Fruit fly (Drosophila melanogaster) whole organism, pupa: ENCODE data around the gene NTPase.

Experiments
- CG10348 ChIP-seq: fragments of 200-800 bp; sonication (Bioruptor generic); IDR thresholded peaks from 2 replicates; pipeline ENCODE4 v1.3.6; 2022; ENCODE audit warnings: missing biosample characterization, missing genetic modification characterization
- CG12605 ChIP-seq: fragments of 200-800 bp; sonication (Bioruptor generic); IDR thresholded peaks from 2 replicates; pipeline ENCODE4 v1.3.6; 2022; ENCODE audit warnings: missing biosample characterization, missing genetic modification characterization
- CG13204 ChIP-seq: fragments of 200-800 bp; sonication (Bioruptor generic); optimal IDR thresholded peaks from 2 replicates; lab custom pipeline; 2018; ENCODE audit warnings: missing biosample characterization, mild to moderate bottlenecking, missing genetic modification characterization, moderate library complexity
- CG14655 ChIP-seq: fragments of 200-800 bp; sonication (Bioruptor generic); optimal IDR thresholded peaks from 3 replicates; lab custom pipeline; 2017; ENCODE audit warnings: mild to moderate bottlenecking, missing biosample characterization, missing genetic modification reagents, missing genetic modification characterization
- CG15710 ChIP-seq: fragments of 200-800 bp; sonication (Bioruptor generic); optimal IDR thresholded peaks from 2 replicates; lab custom pipeline; 2018; ENCODE audit warnings: missing biosample characterization, mild to moderate bottlenecking, missing genetic modification characterization, moderate library complexity
- CG17806 ChIP-seq: fragments of 200-800 bp; sonication (Bioruptor generic); optimal IDR thresholded peaks from 2 replicates; lab custom pipeline; 2018; ENCODE audit warnings: missing biosample characterization, mild to moderate bottlenecking, missing genetic modification characterization, moderate library complexity
- CG32121 ChIP-seq: fragments of 200-800 bp; sonication (Bioruptor generic); IDR thresholded peaks from 2 replicates; pipeline ENCODE4 v1.3.6; 2022; ENCODE audit warnings: missing biosample characterization, missing genetic modification characterization
- CG34367 ChIP-seq: fragments of 200-800 bp; sonication (Bioruptor generic); optimal IDR thresholded peaks from 2 replicates; lab custom pipeline; 2018; ENCODE audit warnings: missing biosample characterization, mild to moderate bottlenecking, missing genetic modification characterization
- CG4496 ChIP-seq: fragments of 200-800 bp; sonication (Bioruptor generic); IDR thresholded peaks from 3 replicates; pipeline ENCODE4 v1.3.6; 2022; ENCODE audit warnings: missing biosample characterization, missing genetic modification characterization
- CG8159 ChIP-seq: fragments of 200-800 bp; sonication (Bioruptor generic); optimal IDR thresholded peaks from 3 replicates; lab custom pipeline; 2018; ENCODE audit warnings: missing biosample characterization, mild to moderate bottlenecking, missing genetic modification characterization, moderate library complexity
- CG8301 ChIP-seq: fragments of 200-800 bp; sonication (Bioruptor generic); optimal IDR thresholded peaks from 2 replicates; lab custom pipeline; 2018; ENCODE audit warnings: missing biosample characterization, mild to moderate bottlenecking, missing genetic modification characterization
- CG9948 ChIP-seq: fragments of 200-800 bp; sonication (Bioruptor generic); optimal IDR thresholded peaks from 2 replicates; lab custom pipeline; 2018; ENCODE audit warnings: missing biosample characterization, mild to moderate bottlenecking, missing genetic modification characterization, moderate library complexity
- D1 ChIP-seq: fragments of 200-800 bp; sonication (Bioruptor generic); optimal IDR thresholded peaks from 2 replicates; lab custom pipeline; 2018; ENCODE audit warnings: missing biosample characterization, mild to moderate bottlenecking, missing genetic modification characterization, moderate library complexity
- EcR ChIP-seq: fragments of 200-800 bp; sonication (Bioruptor generic); optimal IDR thresholded peaks from 3 replicates; lab custom pipeline; 2019; ENCODE audit warnings: missing biosample characterization, missing genetic modification characterization, mild to moderate bottlenecking, moderate library complexity, missing genetic modification reagents
- Ets98B ChIP-seq: fragments of 200-800 bp; sonication (Bioruptor generic); IDR thresholded peaks from 2 replicates; pipeline ENCODE4 v1.3.6; 2022; ENCODE audit warnings: missing biosample characterization, missing genetic modification characterization
- Pif1A ChIP-seq: fragments of 200-800 bp; sonication (Bioruptor generic); optimal IDR thresholded peaks from 3 replicates; lab custom pipeline; 2016; ENCODE audit warnings: missing biosample characterization, missing genetic modification characterization
- Pif1B ChIP-seq: fragments of 200-800 bp; sonication (Bioruptor generic); optimal IDR thresholded peaks from 3 replicates; lab custom pipeline; 2016; ENCODE audit warnings: missing biosample characterization, missing genetic modification characterization
- Snoo ChIP-seq: fragments of 200-800 bp; sonication (Bioruptor generic); optimal IDR thresholded peaks from 3 replicates; lab custom pipeline; 2017; ENCODE audit warnings: missing biosample characterization, mild to moderate bottlenecking, missing genetic modification characterization, inconsistent platforms
- fd96Ca ChIP-seq: fragments of 200-800 bp; sonication (Bioruptor generic); IDR thresholded peaks from 3 replicates; pipeline ENCODE4 v1.3.6; 2022; ENCODE audit warnings: missing biosample characterization, missing genetic modification characterization
- gl ChIP-seq: fragments of 200-800 bp; sonication (Bioruptor generic); optimal IDR thresholded peaks from 2 replicates; lab custom pipeline; 2018; ENCODE audit warnings: missing biosample characterization, mild to moderate bottlenecking, missing genetic modification characterization
- rn ChIP-seq: fragments of 200-800 bp; sonication (Bioruptor generic); IDR thresholded peaks from 2 replicates; pipeline ENCODE4 v1.3.6; 2022; ENCODE audit warnings: missing biosample characterization, missing genetic modification characterization

NTPase gene

DNA sequence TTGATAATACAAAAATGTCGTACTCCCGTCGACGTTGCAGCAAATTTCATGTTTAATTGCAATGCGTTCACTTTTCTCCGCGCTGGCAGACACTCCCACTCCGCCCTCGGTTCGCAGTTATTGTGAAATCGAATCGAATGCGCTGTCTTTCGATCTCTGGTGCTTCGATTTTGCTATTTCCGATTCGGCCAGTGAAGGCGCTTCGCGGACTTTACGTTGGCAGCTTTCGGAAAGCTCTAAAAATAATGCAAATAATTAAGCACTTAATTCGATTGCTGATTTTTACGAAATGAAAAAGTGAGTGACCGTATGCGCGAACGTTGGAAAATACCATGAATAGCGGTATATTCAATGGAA, 11.5 kb downstream of the NTPase start, which contains the start of gene Ifrd1:
Gene Ifrd1 (minus strand): TSS at position 305 of the 357 bp plus-strand sequence.
- TF ChIP-seq CG8301 (tag; lab: Kevin White, UChicago) (no peak), fd96Ca (GFP tag; lab: Robert Waterston, UW) (no peak), rn (no peak), CG10348 (GFP tag; lab: Robert Waterston, UW) (no peak), CG15710 (no peak), CG17806 (tag; lab: Kevin White, UChicago) (no peak), CG8159 (tag; lab: Kevin White, UChicago) (no peak), CG14655 (GFP tag; lab: Kevin White, UChicago) (no peak), Ets98B (GFP tag; lab: Robert Waterston, UW) (no peak), EcR (no peak), CG32121 (GFP tag; lab: Robert Waterston, UW) (no peak), Snoo (tag; lab: Kevin White, UChicago) (no peak), CG34367 (tag; lab: Kevin White, UChicago) (no peak), D1 (tag; lab: Kevin White, UChicago) (no peak), CG13204 (GFP tag; lab: Kevin White, UChicago) (no peak), CG4496 (GFP tag; lab: Robert Waterston, UW) (no peak)

DNA sequence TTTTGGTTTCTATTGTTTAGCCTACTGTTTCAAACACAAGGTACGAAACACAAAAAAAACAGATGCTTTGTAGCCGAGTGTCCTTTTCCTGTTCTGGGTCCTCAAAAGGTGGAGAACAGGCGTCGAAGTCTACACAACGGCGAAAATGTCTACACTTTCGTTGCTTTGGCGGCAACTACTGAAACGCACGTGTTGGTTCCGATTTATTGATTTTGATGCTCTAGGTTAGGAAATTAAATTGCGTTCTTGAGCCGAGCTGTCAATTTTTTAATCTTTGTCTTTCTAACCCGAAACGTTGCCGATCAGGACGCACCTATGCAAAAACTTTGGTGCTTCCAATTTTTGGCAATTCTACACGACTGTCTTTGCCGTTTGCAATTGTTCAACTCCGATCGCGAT, 11.9 kb downstream of the NTPase start:
- TF ChIP-seq CG13204 (GFP tag; lab: Kevin White, UChicago) (no peak), D1 (tag; lab: Kevin White, UChicago) (no peak), CG4496 (GFP tag; lab: Robert Waterston, UW) (no peak), gl (tag; lab: Kevin White, UChicago) (no peak), Pif1B (GFP tag; lab: Kevin White, UChicago) (no peak)

DNA sequence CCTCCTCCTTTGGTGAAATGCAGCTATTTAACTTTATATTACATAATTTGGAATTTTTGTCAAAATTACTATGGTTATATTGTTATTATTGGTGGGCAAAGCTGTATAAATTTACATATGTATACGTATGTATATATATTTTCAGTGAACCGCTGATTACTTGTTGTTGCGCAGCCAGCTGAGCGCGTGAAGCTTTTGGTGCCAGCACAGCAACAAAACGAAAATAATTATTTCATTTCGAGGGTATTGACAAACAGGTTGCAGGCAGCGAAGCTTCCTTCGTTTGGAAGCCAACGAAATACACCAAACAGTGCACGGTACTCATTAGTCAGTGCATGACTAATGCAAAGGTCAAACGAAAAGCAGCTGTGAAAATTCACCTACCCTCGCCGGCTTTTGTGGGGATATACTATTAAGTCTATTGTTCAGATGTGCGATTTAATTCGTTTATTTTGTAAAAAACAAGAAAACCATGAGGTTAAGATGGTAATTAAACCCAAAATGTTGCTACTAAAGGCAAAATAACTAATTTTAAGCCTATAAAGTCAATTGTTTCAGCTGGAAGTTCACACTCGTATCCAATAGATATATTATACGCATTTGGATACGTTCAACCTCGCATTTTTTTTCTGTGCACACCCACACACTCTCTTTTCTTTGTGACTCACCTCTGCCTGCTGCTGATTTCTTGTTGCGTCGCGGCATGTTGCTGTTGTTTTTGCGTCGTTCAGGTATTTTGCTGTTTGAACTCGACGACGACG, 12.5 kb downstream of the NTPase start:
- TF ChIP-seq Pif1B (GFP tag; lab: Kevin White, UChicago) (peak; percentile 1), CG10348 (GFP tag; lab: Robert Waterston, UW) (no peak), EcR (peak; percentile 1), Pif1A (GFP tag; lab: Kevin White, UChicago) (peak; percentile 22), CG14655 (GFP tag; lab: Kevin White, UChicago) (no peak), CG34367 (tag; lab: Kevin White, UChicago) (no peak), CG4496 (GFP tag; lab: Robert Waterston, UW) (no peak; the same call in 2 of the 3 replicates), CG15710 (peak; percentile 27), D1 (tag; lab: Kevin White, UChicago) (no peak), CG13204 (GFP tag; lab: Kevin White, UChicago) (no peak), Ets98B (GFP tag; lab: Robert Waterston, UW) (peak; percentile 20; the same call in 1 of the 2 replicates), CG17806 (tag; lab: Kevin White, UChicago) (no peak), gl (tag; lab: Kevin White, UChicago) (no peak), CG9948 (peak; percentile 32), CG12605 (GFP tag; lab: Robert Waterston, UW) (no peak), CG8301 (tag; lab: Kevin White, UChicago) (peak; percentile 0), rn (no peak), fd96Ca (GFP tag; lab: Robert Waterston, UW) (peak; percentile 48; the same call in 1 of the 3 replicates), Snoo (tag; lab: Kevin White, UChicago) (peak; percentile 37), CG32121 (GFP tag; lab: Robert Waterston, UW) (0 out of 2 replicates have a peak, but pooled peaks have one; percentile 47), CG8159 (tag; lab: Kevin White, UChicago) (peak; percentile 42)

DNA sequence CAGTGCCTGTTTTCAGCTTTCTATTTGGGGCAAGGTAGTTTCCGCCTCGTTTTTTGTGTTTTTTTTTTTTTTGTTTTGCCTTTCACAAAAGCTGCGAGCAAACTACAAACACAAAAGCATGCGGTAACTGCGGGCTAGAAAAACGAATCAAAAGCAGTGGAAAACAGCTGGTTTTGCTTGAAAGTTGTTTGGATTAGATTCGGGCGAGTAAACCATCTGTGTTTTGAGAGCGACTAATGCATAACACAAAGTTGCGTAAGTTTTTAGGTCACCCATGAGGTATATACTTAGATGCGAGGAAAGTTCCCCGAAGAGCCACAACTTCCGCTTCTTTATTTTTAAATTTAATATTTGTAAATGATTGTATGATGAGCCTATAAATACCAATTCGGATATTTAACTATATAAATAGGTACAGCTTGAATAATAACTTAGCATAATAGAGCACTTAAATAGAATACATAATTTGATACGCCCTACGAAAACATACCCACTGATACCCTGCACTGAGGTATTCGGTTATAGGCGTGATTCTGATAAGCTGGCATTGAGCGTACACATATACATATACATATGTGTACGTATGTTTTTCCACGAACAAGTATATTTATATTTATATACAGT, 13.2 kb downstream of the NTPase start:
- TF ChIP-seq CG10348 (GFP tag; lab: Robert Waterston, UW) = no peak
- TF ChIP-seq CG4496 (GFP tag; lab: Robert Waterston, UW) = no peak
- TF ChIP-seq CG8301 (tag; lab: Kevin White, UChicago) = no peak
- peak; percentile 32; the same call in 1 of the 2 replicates for TF ChIP-seq Ets98B (GFP tag; lab: Robert Waterston, UW)
- no peak for TF ChIP-seq CG17806 (tag; lab: Kevin White, UChicago)
- no peak for TF ChIP-seq CG13204 (GFP tag; lab: Kevin White, UChicago)

DNA sequence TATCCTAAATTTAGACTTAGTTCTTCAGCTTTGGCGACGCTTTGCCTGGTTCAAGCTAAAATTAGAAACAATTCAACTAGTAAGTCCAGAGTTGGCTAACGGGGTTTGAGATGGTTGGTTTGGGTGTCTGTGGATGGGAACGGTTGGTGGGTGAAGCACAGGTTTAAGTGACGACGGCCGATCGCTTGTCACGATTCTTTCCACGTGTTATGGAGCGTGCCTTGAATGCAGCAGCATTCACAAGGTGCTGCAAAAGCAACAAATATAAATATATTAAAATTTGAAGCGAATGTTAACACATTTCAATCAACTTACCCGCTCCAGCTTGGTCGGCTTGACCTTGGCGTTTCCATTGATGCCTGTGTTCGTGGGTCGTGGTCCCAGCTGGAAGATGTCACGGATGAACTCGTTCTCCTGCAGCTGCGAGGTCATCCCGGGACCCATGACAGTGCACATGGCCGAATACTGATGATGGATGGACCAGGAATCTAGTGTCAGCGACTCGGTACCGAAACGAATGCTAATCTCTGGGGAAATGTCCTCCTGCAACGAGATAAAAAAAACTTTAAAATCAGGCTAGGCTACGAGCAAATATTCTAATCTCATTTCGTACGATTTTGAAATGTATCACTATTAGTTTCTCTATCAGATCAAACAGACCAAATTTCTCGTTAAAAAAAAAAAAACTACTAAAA, 16.5 kb downstream of the NTPase start, which contains the start of gene CG8813:
Gene CG8813 (plus strand): TSS at position 645 of the 695 bp plus-strand sequence.
- TF ChIP-seq CG34367 (tag; lab: Kevin White, UChicago) (no peak), CG15710 (no peak), CG10348 (GFP tag; lab: Robert Waterston, UW) (no peak), CG9948 (no peak), CG4496 (GFP tag; lab: Robert Waterston, UW) (no peak), CG17806 (tag; lab: Kevin White, UChicago) (no peak), CG8159 (tag; lab: Kevin White, UChicago) (no peak), EcR (no peak), CG13204 (GFP tag; lab: Kevin White, UChicago) (no peak), Pif1B (GFP tag; lab: Kevin White, UChicago) (no peak), rn (no peak), D1 (tag; lab: Kevin White, UChicago) (no peak), gl (tag; lab: Kevin White, UChicago) (no peak), CG14655 (GFP tag; lab: Kevin White, UChicago) (no peak), CG12605 (GFP tag; lab: Robert Waterston, UW) (no peak), fd96Ca (GFP tag; lab: Robert Waterston, UW) (no peak), CG32121 (GFP tag; lab: Robert Waterston, UW) (no peak)
